Fruit fly (Drosophila melanogaster): Measurements from ENCODE around the gene spn-D.

DNA sequence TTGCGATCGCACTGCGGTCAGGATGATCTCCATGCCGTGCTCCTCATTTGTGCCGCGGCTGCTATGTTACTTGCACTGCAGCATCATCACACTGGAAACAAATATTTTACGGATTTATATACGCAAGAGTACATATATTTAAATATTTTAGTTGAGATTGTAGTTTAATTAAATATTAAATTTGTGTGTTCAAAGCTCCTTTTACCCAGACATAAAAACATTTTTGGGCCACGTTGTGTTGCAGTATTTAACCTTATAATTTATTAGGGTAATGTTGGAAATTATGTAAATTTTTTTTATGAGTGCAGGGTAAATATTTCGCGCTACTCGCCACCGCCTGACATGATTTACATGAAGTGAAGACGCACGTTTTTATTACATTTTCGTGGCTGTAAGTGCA is 32.1 kb downstream of the spn-D start:
- no peak for TF ChIP-seq Dip2 (GFP tag; IDR thresholded peaks at IDR 0.05)
- no peak for TF ChIP-seq CG11085 (GFP tag; IDR thresholded peaks at IDR 0.05)
- no peak for TF ChIP-seq ssp (GFP tag; IDR thresholded peaks at IDR 0.05)
- TF ChIP-seq Pdp1 (GFP tag; optimal IDR thresholded peaks at IDR 0.05): no peak
- no peak for TF ChIP-seq gfzf (GFP tag; optimal IDR thresholded peaks at IDR 0.05)
- no peak for TF ChIP-seq ttk (GFP tag; IDR thresholded peaks at IDR 0.05)
- TF ChIP-seq unc-4 (GFP tag; IDR thresholded peaks at IDR 0.05; ENCODE audit: partially characterized antibody): no peak
- no peak for TF ChIP-seq jigr1 (GFP tag; IDR thresholded peaks at IDR 0.05)
- no peak for TF ChIP-seq sna (GFP tag; IDR thresholded peaks at IDR 0.05; ENCODE audit: partially characterized antibody)
- TF ChIP-seq CG7745 (tag; optimal IDR thresholded peaks at IDR 0.05): no peak

Measured in whole organism, embryonic.